Worm (Caenorhabditis elegans): ENCODE results near the gene ergi-1.
"Not testable (repeated sequence)": the region's sequence is repeated elsewhere in the genome, so short reads cannot be mapped to it uniquely, and the experiment has no call there.

- TF ChIP-seq ZK546.5 (tag; optimal IDR thresholded peaks at IDR 0.05); sma-3 (GFP tag; optimal IDR thresholded peaks at IDR 0.05); fos-1 (tag; optimal IDR thresholded peaks at IDR 0.05); nhr-237 (tag; optimal IDR thresholded peaks at IDR 0.05); unc-62 (GFP tag; optimal IDR thresholded peaks at IDR 0.05): not testable (repeated sequence)
Measured at ce11 chrX:2026342-2026741, 8.7 kb downstream of the ergi-1 start, which contains the start of gene Y102A11A.2.

Measured in whole organism, L2 larva.